Fruit fly (Drosophila melanogaster) whole organism, embryonic: ENCODE results near the gene AP-1sigma.

Experiments used
- Blimp-1 ChIP-seq: fragments of 200-800 bp; sonication (Bioruptor generic); optimal IDR thresholded peaks from 3 replicates; lab custom pipeline; 2018; ENCODE audit warnings: missing biosample characterization, missing genetic modification characterization, mild to moderate bottlenecking, moderate library complexity, missing genetic modification reagents
- CG11560 ChIP-seq: fragments of 200-800 bp; sonication (Bioruptor generic); IDR thresholded peaks from 3 replicates; pipeline ENCODE4 v1.3.6; 2022; ENCODE audit warnings: missing biosample characterization, missing genetic modification characterization
- CG12659 ChIP-seq: fragments of 200-800 bp; sonication (Bioruptor generic); optimal IDR thresholded peaks from 3 replicates; lab custom pipeline; 2017; ENCODE audit warnings: mild to moderate bottlenecking, missing biosample characterization, missing genetic modification reagents, missing genetic modification characterization
- CG12744 ChIP-seq: fragments of 200-800 bp; sonication (Bioruptor generic); optimal IDR thresholded peaks from 2 replicates; lab custom pipeline; 2016; ENCODE audit warnings: missing biosample characterization, missing genetic modification characterization
- CG12769 ChIP-seq: fragments of 200-800 bp; sonication (Bioruptor generic); optimal IDR thresholded peaks from 2 replicates; lab custom pipeline; 2019; ENCODE audit warnings: missing biosample characterization, mild to moderate bottlenecking, missing genetic modification characterization, moderate library complexity
- CG14014 ChIP-seq: fragments of 200-800 bp; sonication (Bioruptor generic); IDR thresholded peaks from 2 replicates; pipeline ENCODE4 v1.3.6; 2022; ENCODE audit warnings: missing biosample characterization, missing genetic modification characterization
- CG14441 ChIP-seq: fragments of 200-800 bp; sonication (Bioruptor generic); IDR thresholded peaks from 2 replicates; pipeline ENCODE4 v1.3.6; 2022; ENCODE audit warnings: missing biosample characterization, missing genetic modification characterization
- CG14710 ChIP-seq: fragments of 200-800 bp; sonication (Bioruptor generic); optimal IDR thresholded peaks from 3 replicates; lab custom pipeline; 2019; ENCODE audit warnings: missing biosample characterization, mild to moderate bottlenecking, missing genetic modification characterization, moderate library complexity
- CG1529 ChIP-seq: fragments of 200-800 bp; sonication (Bioruptor generic); optimal IDR thresholded peaks from 3 replicates; lab custom pipeline; 2018; ENCODE audit warnings: missing biosample characterization, missing genetic modification characterization
- CG1602 ChIP-seq: fragments of 200-800 bp; sonication (Bioruptor generic); optimal IDR thresholded peaks from 3 replicates; lab custom pipeline; 2016; ENCODE audit warnings: missing biosample characterization, missing genetic modification characterization
- CG17385 ChIP-seq: fragments of 200-800 bp; sonication (Bioruptor generic); optimal IDR thresholded peaks from 3 replicates; lab custom pipeline; 2018; ENCODE audit warnings: missing biosample characterization, mild to moderate bottlenecking, missing genetic modification characterization
- CG17568 ChIP-seq: fragments of 200-800 bp; sonication (Bioruptor generic); optimal IDR thresholded peaks from 2 replicates; lab custom pipeline; 2018; ENCODE audit warnings: missing biosample characterization, mild to moderate bottlenecking, missing genetic modification characterization, moderate library complexity
- CG18619 ChIP-seq: fragments of 200-800 bp; sonication (Bioruptor generic); optimal IDR thresholded peaks from 3 replicates; lab custom pipeline; 2017; ENCODE audit warnings: missing biosample characterization, mild to moderate bottlenecking, missing genetic modification characterization
- CG18764 ChIP-seq: fragments of 200-800 bp; sonication (Bioruptor generic); optimal IDR thresholded peaks from 3 replicates; lab custom pipeline; 2016; ENCODE audit warnings: missing biosample characterization, missing genetic modification characterization
- CG31441 ChIP-seq: fragments of 200-800 bp; sonication (Bioruptor generic); IDR thresholded peaks from 2 replicates; pipeline ENCODE4 v1.3.6; 2022; ENCODE audit warnings: missing biosample characterization, missing genetic modification characterization
- CG33213 ChIP-seq: fragments of 200-800 bp; sonication (Bioruptor generic); optimal IDR thresholded peaks from 3 replicates; lab custom pipeline; 2016; ENCODE audit warnings: missing biosample characterization, missing genetic modification characterization
- CG33557 ChIP-seq: fragments of 200-800 bp; sonication (Bioruptor generic); optimal IDR thresholded peaks from 2 replicates; lab custom pipeline; 2019; ENCODE audit warnings: missing biosample characterization, mild to moderate bottlenecking, missing genetic modification characterization, moderate library complexity
- CG3995 ChIP-seq: fragments of 200-800 bp; sonication (Bioruptor generic); optimal IDR thresholded peaks from 3 replicates; lab custom pipeline; 2016; ENCODE audit warnings: missing biosample characterization, missing genetic modification characterization
- CG4282 ChIP-seq: fragments of 200-800 bp; sonication (Bioruptor generic); optimal IDR thresholded peaks from 2 replicates; lab custom pipeline; 2016; ENCODE audit warnings: missing biosample characterization, missing genetic modification characterization
- CG4404 ChIP-seq: fragments of 200-800 bp; sonication (Bioruptor generic); IDR thresholded peaks from 2 replicates; pipeline ENCODE4 v1.3.6; 2022; ENCODE audit warnings: missing biosample characterization, missing genetic modification characterization
- CG5953 ChIP-seq: fragments of 200-800 bp; sonication (Bioruptor generic); IDR thresholded peaks from 2 replicates; pipeline ENCODE4 v1.3.6; 2022; ENCODE audit warnings: missing biosample characterization, missing genetic modification characterization
- CG8089 ChIP-seq: fragments of 200-800 bp; sonication (Bioruptor generic); optimal IDR thresholded peaks from 3 replicates; lab custom pipeline; 2016; ENCODE audit warnings: missing biosample characterization, missing genetic modification characterization
- CG8281 ChIP-seq: fragments of 200-800 bp; sonication (Bioruptor generic); optimal IDR thresholded peaks from 2 replicates; lab custom pipeline; 2018; ENCODE audit warnings: missing biosample characterization, mild to moderate bottlenecking, missing genetic modification characterization, moderate library complexity
- CG8388 ChIP-seq: fragments of 200-800 bp; sonication (Bioruptor generic); optimal IDR thresholded peaks from 2 replicates; lab custom pipeline; 2019; ENCODE audit warnings: missing biosample characterization, mild to moderate bottlenecking, missing genetic modification characterization, moderate library complexity
- CG9876 ChIP-seq: fragments of 200-800 bp; sonication (Bioruptor generic); optimal IDR thresholded peaks from 2 replicates; lab custom pipeline; 2016; ENCODE audit warnings: missing biosample characterization, missing genetic modification characterization
- E2f1 ChIP-seq: fragments of 200-800 bp; sonication (Bioruptor generic); IDR thresholded peaks from 2 replicates; pipeline ENCODE4 v1.3.6; 2022; ENCODE audit warnings: missing biosample characterization, missing genetic modification characterization
- Ets65A ChIP-seq: fragments of 200-800 bp; sonication (Bioruptor generic); peaks from one replicate; lab custom pipeline; 2016; ENCODE audit warnings: missing biosample characterization, missing genetic modification characterization
- Gug ChIP-seq: fragments of 200-800 bp; sonication (Bioruptor generic); IDR thresholded peaks from 4 replicates; pipeline ENCODE4 v1.3.6; 2022; ENCODE audit warnings: missing biosample characterization, missing genetic modification characterization
- Med ChIP-seq: fragments of 200-800 bp; sonication (Bioruptor generic); peaks from one replicate; lab custom pipeline; 2016; ENCODE audit warnings: missing biosample characterization, missing genetic modification characterization, mild to moderate bottlenecking, inconsistent platforms, moderate library complexity
- TFAM ChIP-seq: fragments of 200-800 bp; sonication (Bioruptor generic); optimal IDR thresholded peaks from 2 replicates; lab custom pipeline; 2017; ENCODE audit warnings: missing biosample characterization, missing genetic modification characterization, inconsistent platforms
- Usf ChIP-seq: fragments of 200-800 bp; sonication (Bioruptor generic); optimal IDR thresholded peaks from 2 replicates; lab custom pipeline; 2017; ENCODE audit warnings: missing genotype, missing biosample characterization, missing genetic modification characterization
- YL-1 ChIP-seq: fragments of 200-800 bp; sonication (Bioruptor generic); optimal IDR thresholded peaks from 3 replicates; lab custom pipeline; 2017; ENCODE audit warnings: missing biosample characterization, mild to moderate bottlenecking, missing genetic modification characterization
- ara ChIP-seq: fragments of 200-800 bp; sonication (Bioruptor generic); IDR thresholded peaks from 2 replicates; pipeline ENCODE4 v1.3.6; 2022; ENCODE audit warnings: missing biosample characterization, missing genetic modification characterization
- btn ChIP-seq: fragments of 200-800 bp; sonication (Bioruptor generic); optimal IDR thresholded peaks from 2 replicates; lab custom pipeline; 2016; ENCODE audit warnings: missing biosample characterization, missing genetic modification characterization
- da ChIP-seq: fragments of 200-800 bp; sonication (Bioruptor generic); optimal IDR thresholded peaks from 2 replicates; lab custom pipeline; 2016; ENCODE audit warnings: missing biosample characterization, missing genetic modification characterization
- dan ChIP-seq: fragments of 200-800 bp; sonication (Bioruptor generic); IDR thresholded peaks from 2 replicates; pipeline ENCODE4 v1.3.6; 2022; ENCODE audit warnings: missing biosample characterization, missing genetic modification characterization
- eve ChIP-seq, 2 experiments: fragments of >200 bp; optimal IDR thresholded peaks; 2 replicates each; lab custom pipeline; 2017; ENCODE audit warnings: missing biosample characterization in 2 of 2, missing genetic modification characterization in 2 of 2
- fd96Cb ChIP-seq: fragments of 200-800 bp; sonication (Bioruptor generic); optimal IDR thresholded peaks from 2 replicates; lab custom pipeline; 2018; ENCODE audit warnings: missing biosample characterization, mild to moderate bottlenecking, missing genetic modification characterization, moderate library complexity
- her ChIP-seq: fragments of 200-800 bp; sonication (Bioruptor generic); optimal IDR thresholded peaks from 2 replicates; lab custom pipeline; 2016; ENCODE audit warnings: missing biosample characterization, missing genetic modification characterization
- lilli ChIP-seq: fragments of 200-800 bp; sonication (Bioruptor generic); optimal IDR thresholded peaks from 3 replicates; lab custom pipeline; 2016; ENCODE audit warnings: missing biosample characterization, missing genetic modification characterization
- luna ChIP-seq: fragments of 200-800 bp; sonication (Bioruptor generic); optimal IDR thresholded peaks from 2 replicates; lab custom pipeline; 2016; ENCODE audit warnings: missing biosample characterization, missing genetic modification characterization
- oc ChIP-seq: fragments of 200-800 bp; sonication (Bioruptor generic); optimal IDR thresholded peaks from 2 replicates; lab custom pipeline; 2018; ENCODE audit warnings: missing biosample characterization, mild to moderate bottlenecking, missing genetic modification characterization, moderate library complexity
- pita ChIP-seq: fragments of 200-800 bp; sonication (Bioruptor generic); optimal IDR thresholded peaks from 2 replicates; lab custom pipeline; 2017; ENCODE audit warnings: missing biosample characterization, mild to moderate bottlenecking, missing genetic modification characterization
- pnt ChIP-seq: fragments of 200-800 bp; sonication (Bioruptor generic); optimal IDR thresholded peaks from 3 replicates; lab custom pipeline; 2016; ENCODE audit warnings: missing biosample characterization, missing genetic modification characterization
- rib ChIP-seq: fragments of 200-800 bp; sonication (Bioruptor generic); IDR thresholded peaks from 2 replicates; pipeline ENCODE4 v1.3.6; 2022; ENCODE audit warnings: missing biosample characterization, missing genetic modification characterization
- schlank ChIP-seq: fragments of 200-800 bp; sonication (Bioruptor generic); optimal IDR thresholded peaks from 2 replicates; lab custom pipeline; 2018; ENCODE audit warnings: missing biosample characterization, mild to moderate bottlenecking, missing genetic modification characterization
- scrt ChIP-seq: fragments of 200-800 bp; sonication (Bioruptor generic); optimal IDR thresholded peaks from 2 replicates; lab custom pipeline; 2018; ENCODE audit warnings: missing biosample characterization, mild to moderate bottlenecking, missing genetic modification characterization, moderate library complexity
- sd ChIP-seq: fragments of 200-800 bp; sonication (Bioruptor generic); optimal IDR thresholded peaks from 3 replicates; lab custom pipeline; 2018; ENCODE audit warnings: missing biosample characterization, mild to moderate bottlenecking, missing genetic modification characterization, moderate library complexity
- slbo ChIP-seq: fragments of 200-800 bp; sonication (Bioruptor generic); IDR thresholded peaks from 2 replicates; pipeline ENCODE4 v1.3.6; 2022; ENCODE audit warnings: missing biosample characterization, missing genetic modification characterization
- sqz ChIP-seq: fragments of 200-800 bp; sonication (Bioruptor generic); optimal IDR thresholded peaks from 3 replicates; lab custom pipeline; 2018; ENCODE audit warnings: missing biosample characterization, mild to moderate bottlenecking, missing genetic modification characterization
- trem ChIP-seq: fragments of 200-800 bp; optimal IDR thresholded peaks from 3 replicates; lab custom pipeline; 2019; ENCODE audit warnings: missing biosample characterization, mild to moderate bottlenecking, missing genetic modification characterization, moderate library complexity
- wek ChIP-seq: fragments of 200-800 bp; sonication (Bioruptor generic); optimal IDR thresholded peaks from 3 replicates; lab custom pipeline; 2018; ENCODE audit warnings: missing biosample characterization, mild to moderate bottlenecking, missing genetic modification characterization, moderate library complexity
- yki ChIP-seq: fragments of >200 bp; optimal IDR thresholded peaks from 3 replicates; lab custom pipeline; 2018

AP-1sigma gene

dm6 chr3R:23943843-23944356, 14.6 kb upstream of the AP-1sigma start (continued):
- TF ChIP-seq luna (GFP tag; lab: Kevin White, UChicago) (no peak), CG33213 (GFP tag; lab: Kevin White, UChicago) (no peak), CG33557 (no peak), CG12659 (GFP tag; lab: Kevin White, UChicago) (no peak), CG12744 (no peak), Ets65A (GFP tag; lab: Kevin White, UChicago) (peak; percentile 92), eve (GFP tag; optimal IDR thresholded peaks at IDR 0.05; lab: Kevin White, UChicago) (peak in 1 of 2 experiments; percentile 5), CG14441 (no peak), ara (GFP tag; lab: Robert Waterston, UW) (no peak), Med (GFP tag; lab: Kevin White, UChicago) (peak; percentile 50), CG5953 (GFP tag; lab: Robert Waterston, UW) (0 out of 2 replicates have a peak, but pooled peaks have one; percentile 37), CG17385 (GFP tag; lab: Kevin White, UChicago) (no peak), rib (GFP tag; lab: Robert Waterston, UW) (no peak), yki (lab: Kevin White, UChicago) (no peak), Blimp-1 (GFP tag; lab: Kevin White, UChicago) (no peak), CG4282 (no peak), TFAM (GFP tag; lab: Kevin White, UChicago) (no peak), trem (tag; lab: Kevin White, UChicago) (no peak), CG18764 (GFP tag; lab: Kevin White, UChicago) (no peak), CG12769 (tag; lab: Kevin White, UChicago) (no peak), pnt (GFP tag; lab: Kevin White, UChicago) (peak; percentile 25), scrt (no peak), Usf (GFP tag; lab: Kevin White, UChicago) (no peak), wek (no peak), CG17568 (GFP tag; lab: Kevin White, UChicago) (no peak), CG1602 (GFP tag; lab: Kevin White, UChicago) (no peak), CG4404 (GFP tag; lab: Robert Waterston, UW) (no peak), CG9876 (GFP tag; lab: Kevin White, UChicago) (no peak), CG11560 (no peak), oc (tag; lab: Kevin White, UChicago) (no peak), E2f1 (GFP tag; lab: Robert Waterston, UW) (no peak), CG8388 (no peak), schlank (no peak)

DNA sequence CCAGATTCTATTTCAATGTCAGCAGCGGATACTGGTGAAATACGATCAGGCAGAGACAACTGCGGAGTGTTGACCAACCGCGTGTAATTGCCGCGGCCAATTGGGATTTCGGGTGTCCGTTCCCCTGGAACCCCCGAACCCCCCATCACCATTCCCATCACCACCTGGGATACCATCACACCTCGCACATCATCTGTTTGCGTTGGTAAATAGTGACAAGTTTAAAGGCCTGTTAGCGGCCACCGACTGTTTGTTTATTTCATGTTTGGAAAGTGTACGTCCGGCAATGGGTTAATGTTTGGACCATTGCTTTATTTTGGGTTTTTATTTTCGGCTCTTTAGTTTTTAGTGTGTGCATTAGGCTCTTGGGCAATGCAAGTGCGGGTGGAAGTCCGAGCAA, 11.4 kb upstream of the AP-1sigma start:
- no peak for TF ChIP-seq slbo (GFP tag; lab: Robert Waterston, UW)
- TF ChIP-seq da (GFP tag; lab: Kevin White, UChicago): no peak
- no peak for TF ChIP-seq sqz (GFP tag; lab: Kevin White, UChicago)
- TF ChIP-seq CG18619 (GFP tag; lab: Kevin White, UChicago): peak; percentile 3
- no peak for TF ChIP-seq her (GFP tag; lab: Kevin White, UChicago)
- no peak for TF ChIP-seq CG8089
- peak; percentile 14 for TF ChIP-seq CG14710 (tag; lab: Kevin White, UChicago)
- no peak; the same call in 1 of the 2 replicates for TF ChIP-seq CG14014 (GFP tag; lab: Robert Waterston, UW)
- TF ChIP-seq btn (GFP tag; lab: Kevin White, UChicago): no peak
- no peak for TF ChIP-seq pita
- no peak for TF ChIP-seq YL-1 (GFP tag; lab: Kevin White, UChicago)
- no peak for TF ChIP-seq lilli (GFP tag; lab: Kevin White, UChicago)
- no peak; the same call in 1 of the 2 replicates for TF ChIP-seq CG31441
- TF ChIP-seq CG8281 (tag; lab: Kevin White, UChicago): no peak
- no peak for TF ChIP-seq Gug (GFP tag; lab: Robert Waterston, UW)
- no peak for TF ChIP-seq CG3995
- TF ChIP-seq CG1529: peak; percentile 34
- no peak for TF ChIP-seq fd96Cb (tag; lab: Kevin White, UChicago)
- no peak for TF ChIP-seq sd (tag; lab: Kevin White, UChicago)
- TF ChIP-seq dan (GFP tag; lab: Robert Waterston, UW): no peak
